Worm (Caenorhabditis elegans) whole organism, midembryonic: ENCODE data around the gene C31E10.6.
A peak's percentile ranks its signal among the peaks of the same experiment; 100 is the strongest.

Experiments used
- T22C8.4 ChIP-seq: fragments of 200-800 bp; sonication (Bioruptor generic); IDR thresholded peaks from 2 replicates; pipeline ENCODE4 v1.3.6; 2022; ENCODE audit warnings: missing genetic modification characterization, missing compliant biosample characterization
- cog-1 ChIP-seq: sonication (generic microtip); optimal IDR thresholded peaks from 2 replicates; lab custom pipeline; 2016; ENCODE audit warnings: missing genetic modification characterization, missing compliant biosample characterization
- flt-1 ChIP-seq: fragments of 200-800 bp; sonication (Bioruptor generic); IDR thresholded peaks from 2 replicates; pipeline ENCODE4 v1.3.6; 2022; ENCODE audit warnings: missing genetic modification characterization, missing compliant biosample characterization
- klf-2 ChIP-seq: fragments of 200-800 bp; sonication (Bioruptor generic); conservative IDR thresholded peaks from 2 replicates; pipeline ENCODE4 v1.3.6; 2022; ENCODE audit warnings: missing genetic modification reagents, missing genetic modification characterization, missing compliant biosample characterization
- med-1 ChIP-seq: sonication (generic microtip); optimal IDR thresholded peaks from 2 replicates; lab custom pipeline; 2017; ENCODE audit warnings: missing genetic modification characterization, mild to moderate bottlenecking, missing compliant biosample characterization, antibody characterized with exemption, missing genetic modification reagents; ENCODE audit not compliant: insufficient read depth
- ref-1 ChIP-seq: fragments of 200-800 bp; sonication (Bioruptor generic); conservative IDR thresholded peaks from 2 replicates; pipeline ENCODE4 v1.3.6; 2022; ENCODE audit warnings: missing genetic modification reagents, missing genetic modification characterization, missing compliant biosample characterization
- tab-1 ChIP-seq: fragments of 200-800 bp; sonication (Bioruptor generic); IDR thresholded peaks from 2 replicates; pipeline ENCODE4 v1.3.6; 2022; ENCODE audit warnings: missing genetic modification characterization, missing compliant biosample characterization
- ztf-23 ChIP-seq: fragments of 200-800 bp; sonication (Bioruptor generic); IDR thresholded peaks from 2 replicates; pipeline ENCODE4 v1.3.6; 2022; ENCODE audit warnings: missing genetic modification reagents, missing genetic modification characterization, missing compliant biosample characterization
- ztf-29 ChIP-seq: fragments of 200-800 bp; sonication (Bioruptor generic); IDR thresholded peaks from 2 replicates; pipeline ENCODE4 v1.3.6; 2022; ENCODE audit warnings: missing genetic modification reagents, missing genetic modification characterization, missing compliant biosample characterization

The C31E10.6 gene

DNA sequence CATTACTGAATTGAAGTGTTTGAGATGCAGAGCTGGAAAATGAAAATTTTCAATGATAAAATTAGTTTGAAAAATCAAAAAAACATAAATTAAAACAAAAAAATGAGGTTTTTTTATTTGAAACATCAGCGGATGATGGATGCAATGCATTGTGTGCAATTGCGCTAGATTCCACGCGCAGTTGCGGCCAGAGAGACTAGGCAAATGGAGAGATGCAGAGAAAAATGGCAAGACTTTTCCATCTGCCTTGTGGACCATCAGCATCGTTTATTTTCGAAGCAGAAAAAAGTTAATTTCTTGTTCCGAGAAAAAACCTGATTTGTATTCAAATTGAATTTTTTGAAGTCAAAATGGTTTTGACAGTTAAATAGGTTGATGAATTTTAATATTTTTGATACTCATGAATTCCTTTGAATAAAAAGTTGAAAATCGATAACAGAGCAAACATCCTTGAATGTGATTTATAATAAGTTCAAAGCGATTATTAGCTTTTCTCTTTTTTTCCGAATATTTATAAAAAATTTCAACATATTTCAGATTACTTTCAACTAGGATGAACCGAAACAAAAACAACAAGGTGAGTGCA is at the start of gene C31E10.6, which contains the start of gene C31E10.5:
C31E10.6 (plus strand) TSS at position 536 of the 586 bp plus-strand sequence.
C31E10.5 (minus strand) TSS at position 32 of the 586 bp plus-strand sequence.
- 0 out of 2 replicates have a peak, but pooled peaks have one; percentile 50 for TF ChIP-seq flt-1 (GFP tag; lab: Robert Waterston, UW)
- TF ChIP-seq med-1 (GFP tag; lab: Kevin White, UChicago): no peak
- TF ChIP-seq T22C8.4 (GFP tag; lab: Robert Waterston, UW): no peak
- no peak for TF ChIP-seq ztf-23 (GFP tag; lab: Robert Waterston, UW)
- peak; percentile 34 for TF ChIP-seq cog-1 (tag; lab: Kevin White, UChicago)
- no peak for TF ChIP-seq ref-1 (GFP tag; lab: Robert Waterston, UW)
- no peak for TF ChIP-seq klf-2 (GFP tag; lab: Robert Waterston, UW)
- TF ChIP-seq ztf-29: no peak

DNA sequence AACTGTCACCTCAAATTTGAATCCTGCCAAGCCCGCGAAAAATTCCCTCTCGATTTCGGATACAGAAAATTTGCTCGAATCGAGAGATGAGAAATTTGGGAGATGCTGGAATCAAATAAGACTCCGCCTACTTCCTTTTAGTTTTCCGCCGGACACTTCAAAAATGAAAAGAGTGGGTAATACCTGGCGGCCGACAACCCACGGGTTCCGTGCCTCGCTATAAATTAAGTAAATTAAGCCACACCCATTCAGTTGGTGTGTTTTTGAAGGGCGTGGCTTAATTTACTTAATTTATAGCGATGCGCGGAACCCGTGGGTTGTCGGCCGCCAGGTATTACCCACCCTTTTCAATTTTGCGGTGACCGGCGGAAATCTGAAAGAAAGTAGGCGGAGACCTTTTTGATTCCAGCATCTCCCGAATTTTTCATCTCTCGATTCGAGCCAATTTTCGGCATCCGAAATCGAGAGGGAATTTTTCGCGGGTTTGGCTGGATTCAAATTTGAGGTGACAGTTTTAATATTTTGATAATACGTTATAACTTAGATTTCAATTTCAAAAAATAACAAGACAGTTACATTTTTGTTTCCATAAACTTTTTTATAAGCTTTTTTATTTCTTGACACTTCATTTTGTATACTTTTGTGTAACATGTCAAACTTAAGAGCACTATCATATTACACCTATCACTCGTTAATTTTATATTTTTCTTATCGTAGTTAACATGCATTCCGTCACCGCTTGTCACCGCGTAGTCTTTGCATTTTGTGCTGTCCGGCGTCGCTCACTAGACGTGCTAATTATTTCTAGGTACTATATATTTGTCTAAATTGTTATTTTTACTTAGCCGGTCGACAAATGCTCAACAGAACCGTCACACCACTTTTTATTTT is 49.2 kb upstream of the C31E10.6 start:
- TF ChIP-seq ztf-29 (no peak), ztf-23 (GFP tag; lab: Robert Waterston, UW) (no peak), ref-1 (GFP tag; lab: Robert Waterston, UW) (no peak), tab-1 (GFP tag; lab: Robert Waterston, UW) (no peak), klf-2 (GFP tag; lab: Robert Waterston, UW) (no peak), flt-1 (GFP tag; lab: Robert Waterston, UW) (no peak), T22C8.4 (GFP tag; lab: Robert Waterston, UW) (no peak), med-1 (GFP tag; lab: Kevin White, UChicago) (no peak), cog-1 (tag; lab: Kevin White, UChicago) (no peak)

DNA sequence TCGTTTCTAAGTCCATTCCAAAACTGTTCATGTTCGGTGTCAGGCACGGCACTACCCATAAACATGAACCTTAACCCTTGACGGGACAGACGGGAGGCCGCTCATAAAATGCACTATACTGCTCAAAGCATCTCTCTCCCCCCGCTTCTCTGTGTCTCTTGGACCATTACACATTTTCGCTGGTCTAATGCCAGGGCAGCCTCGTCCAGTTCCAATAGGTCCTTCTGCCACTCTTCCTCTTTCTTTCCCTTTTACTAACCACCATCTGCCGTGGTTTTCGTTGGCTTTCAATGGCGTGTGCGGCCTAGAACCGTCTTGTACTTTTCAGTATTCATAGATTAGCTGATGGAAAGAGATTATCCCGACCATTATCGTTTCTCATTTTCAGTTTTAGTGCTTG is 48.0 kb upstream of the C31E10.6 start:
- TF ChIP-seq cog-1 (tag; lab: Kevin White, UChicago) (no peak), klf-2 (GFP tag; lab: Robert Waterston, UW) (no peak), ztf-23 (GFP tag; lab: Robert Waterston, UW) (peak; percentile 55; the same call in 1 of the 2 replicates), med-1 (GFP tag; lab: Kevin White, UChicago) (no peak), ztf-29 (no peak), flt-1 (GFP tag; lab: Robert Waterston, UW) (peak; percentile 47; the same call in 1 of the 2 replicates), tab-1 (GFP tag; lab: Robert Waterston, UW) (no peak), T22C8.4 (GFP tag; lab: Robert Waterston, UW) (no peak), ref-1 (GFP tag; lab: Robert Waterston, UW) (no peak)

DNA sequence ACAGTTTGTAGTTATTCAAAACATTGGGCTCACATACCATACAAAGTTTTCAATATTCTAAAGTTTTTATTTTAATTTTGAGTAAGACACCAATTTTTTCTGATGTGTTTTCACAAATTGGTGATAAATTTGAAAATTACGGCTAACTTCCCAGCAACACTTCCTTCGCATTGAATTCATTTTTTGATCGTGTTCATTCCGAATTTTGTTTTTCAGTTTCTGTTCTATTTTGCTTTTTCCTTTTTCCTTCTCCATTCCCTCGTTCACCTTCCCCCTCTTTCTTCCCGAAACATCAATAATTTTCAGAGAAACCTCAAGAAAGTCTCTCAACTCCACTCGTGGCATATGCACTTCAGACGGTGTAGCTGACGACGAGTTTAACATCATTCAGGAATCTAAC is 47.3 kb upstream of the C31E10.6 start, which contains the start of gene alg-1:
alg-1 (plus strand) TSS at position 301 of the 400 bp plus-strand sequence.
- no peak for TF ChIP-seq T22C8.4 (GFP tag; lab: Robert Waterston, UW)
- TF ChIP-seq med-1 (GFP tag; lab: Kevin White, UChicago): no peak
- TF ChIP-seq ztf-29: no peak
- TF ChIP-seq tab-1 (GFP tag; lab: Robert Waterston, UW): no peak
- no peak for TF ChIP-seq cog-1 (tag; lab: Kevin White, UChicago)
- TF ChIP-seq flt-1 (GFP tag; lab: Robert Waterston, UW): no peak
- TF ChIP-seq ztf-23 (GFP tag; lab: Robert Waterston, UW): no peak
- no peak for TF ChIP-seq klf-2 (GFP tag; lab: Robert Waterston, UW)
- TF ChIP-seq ref-1 (GFP tag; lab: Robert Waterston, UW): no peak

DNA sequence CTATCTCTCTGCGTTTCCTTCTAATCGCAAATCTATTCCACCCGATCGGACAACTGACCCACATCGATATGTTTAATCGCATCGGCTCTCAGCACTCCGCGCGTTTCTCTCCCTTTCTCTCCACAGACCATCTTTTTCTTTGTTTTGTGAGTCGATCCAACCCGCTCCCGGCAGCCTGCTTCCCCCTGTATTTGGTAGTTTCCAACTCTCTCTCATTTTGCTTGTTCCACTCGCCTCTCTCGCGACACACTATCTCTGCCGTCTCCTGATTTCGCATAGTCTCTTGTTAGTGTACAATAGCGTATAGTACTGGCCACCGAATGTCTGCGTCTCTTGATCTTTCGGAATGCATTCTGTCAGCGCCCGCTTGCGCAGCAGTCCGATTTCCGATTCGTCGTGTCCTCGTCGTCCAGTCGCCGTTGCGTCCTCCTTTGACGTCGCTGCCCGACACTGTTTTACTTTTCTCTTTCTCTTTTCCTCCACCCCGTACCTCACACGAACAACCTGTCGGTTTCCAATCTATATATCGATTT is 45.5 kb upstream of the C31E10.6 start:
- 0 out of 2 replicates have a peak, but pooled peaks have one; percentile 42 for TF ChIP-seq flt-1 (GFP tag; lab: Robert Waterston, UW)
- no peak for TF ChIP-seq ztf-23 (GFP tag; lab: Robert Waterston, UW)
- TF ChIP-seq cog-1 (tag; lab: Kevin White, UChicago): peak; percentile 46
- TF ChIP-seq ref-1 (GFP tag; lab: Robert Waterston, UW): no peak
- TF ChIP-seq T22C8.4 (GFP tag; lab: Robert Waterston, UW): no peak
- peak; percentile 62; the same call in 1 of the 2 replicates for TF ChIP-seq ztf-29
- no peak for TF ChIP-seq klf-2 (GFP tag; lab: Robert Waterston, UW)
- no peak for TF ChIP-seq med-1 (GFP tag; lab: Kevin White, UChicago)
- TF ChIP-seq tab-1 (GFP tag; lab: Robert Waterston, UW): no peak

DNA sequence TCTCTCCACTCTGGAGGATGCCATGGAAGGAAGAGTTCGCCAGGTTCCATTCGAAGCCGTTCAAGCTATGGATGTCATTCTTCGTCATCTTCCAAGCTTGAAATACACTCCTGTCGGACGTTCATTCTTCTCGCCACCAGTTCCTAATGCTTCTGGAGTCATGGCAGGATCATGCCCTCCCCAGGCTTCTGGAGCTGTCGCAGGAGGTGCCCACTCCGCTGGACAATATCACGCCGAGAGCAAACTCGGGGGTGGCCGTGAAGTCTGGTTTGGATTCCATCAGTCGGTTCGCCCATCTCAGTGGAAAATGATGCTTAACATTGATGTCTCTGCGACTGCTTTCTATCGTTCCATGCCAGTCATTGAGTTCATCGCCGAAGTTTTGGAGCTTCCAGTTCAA is 43.8 kb upstream of the C31E10.6 start:
- no peak for TF ChIP-seq flt-1 (GFP tag; lab: Robert Waterston, UW)
- TF ChIP-seq ztf-29: no peak
- TF ChIP-seq med-1 (GFP tag; lab: Kevin White, UChicago): no peak
- no peak for TF ChIP-seq tab-1 (GFP tag; lab: Robert Waterston, UW)
- TF ChIP-seq cog-1 (tag; lab: Kevin White, UChicago): no peak
- no peak for TF ChIP-seq ztf-23 (GFP tag; lab: Robert Waterston, UW)
- TF ChIP-seq T22C8.4 (GFP tag; lab: Robert Waterston, UW): no peak
- no peak for TF ChIP-seq ref-1 (GFP tag; lab: Robert Waterston, UW)
- TF ChIP-seq klf-2 (GFP tag; lab: Robert Waterston, UW): no peak

DNA sequence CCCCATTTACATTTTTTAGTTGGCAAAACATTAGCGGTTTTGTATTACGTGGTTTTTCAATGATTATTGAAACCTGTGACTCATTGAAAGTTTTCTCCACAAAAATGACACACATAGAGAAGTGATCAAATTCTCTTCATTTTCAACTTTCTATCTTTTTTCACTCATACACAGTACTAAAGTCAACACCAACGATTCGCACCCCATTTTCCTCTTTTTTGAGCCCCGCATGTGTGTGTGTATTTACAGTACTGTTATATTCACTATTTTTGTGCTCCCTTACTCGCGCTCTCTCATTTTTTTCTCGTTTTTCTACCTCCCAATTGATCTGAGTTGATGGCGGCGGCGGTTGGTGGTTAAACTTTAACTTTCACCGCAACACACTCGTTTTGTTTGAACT is 37.7 kb upstream of the C31E10.6 start:
- no peak for TF ChIP-seq klf-2 (GFP tag; lab: Robert Waterston, UW)
- no peak for TF ChIP-seq med-1 (GFP tag; lab: Kevin White, UChicago)
- no peak for TF ChIP-seq cog-1 (tag; lab: Kevin White, UChicago)

DNA sequence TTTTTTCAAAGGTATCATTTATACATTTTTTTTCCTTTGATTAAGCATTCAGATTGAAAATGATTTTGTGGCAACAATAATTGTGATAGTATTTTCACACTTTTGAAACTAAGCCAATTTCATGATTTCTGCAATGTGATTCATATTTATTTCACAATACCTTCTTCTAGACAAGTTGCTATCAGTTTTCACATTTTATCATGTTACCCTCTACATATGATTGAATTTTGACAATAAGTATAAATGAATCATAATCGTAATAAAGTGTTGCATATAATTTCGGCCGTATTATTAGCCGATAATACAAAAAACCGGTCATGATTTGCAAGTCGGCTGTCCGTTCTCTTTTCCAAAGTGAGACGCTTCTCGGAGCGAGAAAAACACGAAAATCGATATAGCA is 36.8 kb upstream of the C31E10.6 start:
- TF ChIP-seq T22C8.4 (GFP tag; lab: Robert Waterston, UW): no peak
- no peak for TF ChIP-seq ztf-23 (GFP tag; lab: Robert Waterston, UW)
- TF ChIP-seq tab-1 (GFP tag; lab: Robert Waterston, UW): no peak
- TF ChIP-seq ref-1 (GFP tag; lab: Robert Waterston, UW): no peak
- no peak for TF ChIP-seq med-1 (GFP tag; lab: Kevin White, UChicago)
- no peak for TF ChIP-seq klf-2 (GFP tag; lab: Robert Waterston, UW)
- TF ChIP-seq ztf-29: no peak
- TF ChIP-seq flt-1 (GFP tag; lab: Robert Waterston, UW): no peak
- TF ChIP-seq cog-1 (tag; lab: Kevin White, UChicago): no peak
